Worm (Caenorhabditis elegans) whole organism, L3 larva: ENCODE results near the gene col-69.

Experiments
- R02D3.7 ChIP-seq: fragments of 150-350 bp; optimal IDR thresholded peaks from 2 replicates; lab custom pipeline; 2014; ENCODE audit warnings: missing biosample characterization, missing genetic modification characterization
- ZK546.5 ChIP-seq: sonication (generic microtip); optimal IDR thresholded peaks from 2 replicates; lab custom pipeline; 2017; ENCODE audit warnings: missing biosample characterization, missing genetic modification characterization
- aly-2 ChIP-seq: fragments of 150-350 bp; optimal IDR thresholded peaks from 2 replicates; lab custom pipeline; 2014; ENCODE audit warnings: missing biosample characterization, missing genetic modification characterization
- ama-1 ChIP-seq: fragments of 150-350 bp; optimal IDR thresholded peaks from 2 replicates; lab custom pipeline; 2018
- ceh-16 ChIP-seq: sonication (generic microtip); optimal IDR thresholded peaks from 2 replicates; lab custom pipeline; 2017; ENCODE audit warnings: missing biosample characterization, missing genetic modification characterization
- ceh-82 ChIP-seq: fragments of 150-350 bp; optimal IDR thresholded peaks from 2 replicates; lab custom pipeline; 2014; ENCODE audit warnings: missing biosample characterization, missing genetic modification characterization
- ceh-9 ChIP-seq: sonication (generic microtip); optimal IDR thresholded peaks from 2 replicates; lab custom pipeline; 2018; ENCODE audit warnings: missing biosample characterization, missing genetic modification characterization
- daf-12 ChIP-seq: fragments of 150-350 bp; optimal IDR thresholded peaks from 2 replicates; lab custom pipeline; 2014; ENCODE audit warnings: missing biosample characterization, missing genetic modification reagents, missing genetic modification characterization
- egl-27 ChIP-seq: sonication (generic microtip); optimal IDR thresholded peaks from 4 replicates; lab custom pipeline; 2017; ENCODE audit warnings: missing biosample characterization, missing genetic modification reagents, missing genetic modification characterization
- egl-5 ChIP-seq: fragments of 150-350 bp; optimal IDR thresholded peaks from 2 replicates; lab custom pipeline; 2017; ENCODE audit warnings: missing biosample characterization, missing genetic modification reagents, missing genetic modification characterization, inconsistent platforms
- elt-1 ChIP-seq: fragments of 150-350 bp; optimal IDR thresholded peaks from 2 replicates; lab custom pipeline; 2014; ENCODE audit warnings: missing biosample characterization, missing genetic modification characterization
- elt-2 ChIP-seq: sonication (generic microtip); optimal IDR thresholded peaks from 2 replicates; lab custom pipeline; 2016; ENCODE audit warnings: missing genetic modification reagents, mild to moderate bottlenecking, missing genetic modification characterization, missing compliant biosample characterization
- elt-3 ChIP-seq, 3 experiments: fragments of 150-350 bp in 1 of 3; sonication (generic microtip) in 2 of 3; optimal IDR thresholded peaks; 2 replicates in 2 of 3; 4 replicates in 1 of 3; lab custom pipeline; 2014 to 2017; ENCODE audit warnings: missing biosample characterization in 3 of 3, missing genetic modification characterization in 3 of 3
- eor-1 ChIP-seq, 2 experiments: fragments of 150-350 bp; optimal IDR thresholded peaks; 2 replicates each; lab custom pipeline; 2014 to 2018; ENCODE audit warnings: missing biosample characterization in 2 of 2, missing genetic modification characterization in 2 of 2
- fkh-2 ChIP-seq: fragments of 150-350 bp; optimal IDR thresholded peaks from 2 replicates; lab custom pipeline; 2014; ENCODE audit warnings: missing biosample characterization, missing genetic modification reagents, missing genetic modification characterization
- fos-1 ChIP-seq: fragments of 150-350 bp; optimal IDR thresholded peaks from 2 replicates; lab custom pipeline; 2014; ENCODE audit warnings: missing biosample characterization, missing genetic modification characterization
- hmg-11 ChIP-seq: sonication (generic microtip); optimal IDR thresholded peaks from 2 replicates; lab custom pipeline; 2016; ENCODE audit warnings: missing genetic modification characterization, missing compliant biosample characterization
- jun-1 ChIP-seq: fragments of 150-350 bp; optimal IDR thresholded peaks from 2 replicates; lab custom pipeline; 2014; ENCODE audit warnings: missing biosample characterization, missing genetic modification reagents, missing genetic modification characterization
- lin-15B ChIP-seq: fragments of 150-350 bp; optimal IDR thresholded peaks from 2 replicates; lab custom pipeline; 2014; ENCODE audit warnings: missing biosample characterization, missing genetic modification characterization
- lin-39 ChIP-seq: fragments of 150-350 bp; optimal IDR thresholded peaks from 2 replicates; lab custom pipeline; 2018; ENCODE audit warnings: missing biosample characterization, missing genetic modification reagents, missing genetic modification characterization
- lsy-12 ChIP-seq: sonication (generic microtip); optimal IDR thresholded peaks from 2 replicates; lab custom pipeline; 2016; ENCODE audit warnings: mild to moderate bottlenecking, missing genetic modification characterization, missing compliant biosample characterization
- mdl-1 ChIP-seq: fragments of 150-350 bp; optimal IDR thresholded peaks from 2 replicates; lab custom pipeline; 2014; ENCODE audit warnings: missing biosample characterization, missing genetic modification characterization
- mml-1 ChIP-seq: fragments of 150-350 bp; sonication (generic microtip); optimal IDR thresholded peaks from 3 replicates; lab custom pipeline; 2014; ENCODE audit warnings: missing biosample characterization, missing genetic modification characterization
- nfya-1 ChIP-seq: sonication (generic microtip); optimal IDR thresholded peaks from 2 replicates; lab custom pipeline; 2017; ENCODE audit warnings: missing genetic modification characterization, mild to moderate bottlenecking, missing compliant biosample characterization, antibody characterized with exemption, moderate library complexity; ENCODE audit not compliant: insufficient read depth
- nhr-11 ChIP-seq: fragments of 150-350 bp; optimal IDR thresholded peaks from 2 replicates; lab custom pipeline; 2014; ENCODE audit warnings: missing biosample characterization, missing genetic modification characterization
- nhr-12 ChIP-seq: fragments of 150-350 bp; optimal IDR thresholded peaks from 2 replicates; lab custom pipeline; 2014; ENCODE audit warnings: missing biosample characterization, missing genetic modification characterization
- nhr-23 ChIP-seq: fragments of 150-350 bp; optimal IDR thresholded peaks from 2 replicates; lab custom pipeline; 2014; ENCODE audit warnings: missing biosample characterization, missing genetic modification reagents, missing genetic modification characterization
- nhr-237 ChIP-seq: fragments of 150-350 bp; optimal IDR thresholded peaks from 2 replicates; lab custom pipeline; 2014; ENCODE audit warnings: missing biosample characterization, missing genetic modification characterization
- nhr-25 ChIP-seq: sonication (generic microtip); optimal IDR thresholded peaks from 2 replicates; lab custom pipeline; 2017; ENCODE audit warnings: missing biosample characterization, missing genetic modification characterization
- nhr-28 ChIP-seq: fragments of 150-350 bp; optimal IDR thresholded peaks from 2 replicates; lab custom pipeline; 2014; ENCODE audit warnings: missing biosample characterization, missing genetic modification characterization
- nhr-67 ChIP-seq: fragments of 150-350 bp; optimal IDR thresholded peaks from 2 replicates; lab custom pipeline; 2014; ENCODE audit warnings: missing biosample characterization, missing genetic modification characterization
- nhr-76 ChIP-seq: fragments of 150-350 bp; sonication (generic microtip); optimal IDR thresholded peaks from 5 replicates; lab custom pipeline; 2014; ENCODE audit warnings: missing biosample characterization, missing genetic modification characterization
- nhr-77 ChIP-seq: fragments of 150-350 bp; optimal IDR thresholded peaks from 2 replicates; lab custom pipeline; 2014; ENCODE audit warnings: missing biosample characterization, missing genetic modification characterization
- pha-4 ChIP-seq: fragments of 150-350 bp; optimal IDR thresholded peaks from 2 replicates; lab custom pipeline; 2014; ENCODE audit warnings: missing biosample characterization, missing genetic modification reagents, missing genetic modification characterization
- pqm-1 ChIP-seq: fragments of 150-350 bp; optimal IDR thresholded peaks from 2 replicates; lab custom pipeline; 2017; ENCODE audit warnings: missing biosample characterization, missing genetic modification characterization, inconsistent platforms
- sea-2 ChIP-seq: fragments of 150-350 bp; sonication (generic microtip); optimal IDR thresholded peaks from 4 replicates; lab custom pipeline; 2014; ENCODE audit warnings: missing biosample characterization, missing genetic modification reagents, missing genetic modification characterization
- skn-1 ChIP-seq: fragments of 150-350 bp; optimal IDR thresholded peaks from 2 replicates; lab custom pipeline; 2014; ENCODE audit warnings: missing biosample characterization, missing genetic modification characterization
- snpc-4 ChIP-seq: fragments of 150-350 bp; optimal IDR thresholded peaks from 2 replicates; lab custom pipeline; 2014; ENCODE audit warnings: missing biosample characterization, missing genetic modification characterization
- tbx-2 ChIP-seq: sonication (generic microtip); optimal IDR thresholded peaks from 2 replicates; lab custom pipeline; 2016; ENCODE audit warnings: mild to moderate bottlenecking, missing genetic modification characterization, missing compliant biosample characterization
- unc-39 ChIP-seq: sonication (generic microtip); optimal IDR thresholded peaks from 4 replicates; lab custom pipeline; 2017; ENCODE audit warnings: missing biosample characterization, missing genetic modification characterization
- unc-62 ChIP-seq: fragments of 150-350 bp; sonication (generic microtip); optimal IDR thresholded peaks from 4 replicates; lab custom pipeline; 2014; ENCODE audit warnings: missing biosample characterization, missing genetic modification reagents, missing genetic modification characterization
- zag-1 ChIP-seq: fragments of 150-350 bp; optimal IDR thresholded peaks from 2 replicates; lab custom pipeline; 2014; ENCODE audit warnings: missing biosample characterization, missing genetic modification characterization
- ztf-11 ChIP-seq: fragments of 150-350 bp; optimal IDR thresholded peaks from 2 replicates; lab custom pipeline; 2014; ENCODE audit warnings: missing biosample characterization, missing genetic modification characterization
- ztf-4 ChIP-seq: fragments of 150-350 bp; optimal IDR thresholded peaks from 2 replicates; lab custom pipeline; 2014; ENCODE audit warnings: missing biosample characterization, missing genetic modification characterization

col-69 gene

DNA sequence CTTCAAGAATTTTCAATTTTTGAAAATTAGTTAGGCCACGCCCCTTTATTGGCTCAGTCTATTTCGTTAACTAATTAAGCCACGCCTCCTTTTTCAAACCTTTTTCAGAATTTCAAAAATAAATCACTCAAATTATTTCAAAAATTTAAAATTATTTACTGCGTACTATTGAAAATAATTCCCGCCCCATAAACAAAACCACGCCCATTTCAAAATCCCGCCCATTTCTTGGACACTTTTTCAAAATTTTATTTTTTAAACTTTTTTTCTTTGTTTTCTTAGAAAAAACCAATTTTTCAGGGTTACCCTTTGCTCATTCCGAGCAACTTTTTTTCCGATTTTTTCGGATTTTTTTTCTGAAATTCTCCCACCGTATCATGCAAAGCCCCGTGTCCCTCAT lies 41.5 kb downstream of the col-69 start, which contains the start of gene B0432.14:
B0432.14 (plus strand) TSS at position 301 of the 400 bp plus-strand sequence.
- TF ChIP-seq R02D3.7 (tag; lab: Kevin White, UChicago): no peak
- no peak for TF ChIP-seq pha-4
- no peak for TF ChIP-seq lin-39
- TF ChIP-seq nhr-237 (tag; lab: Kevin White, UChicago): no peak
- TF ChIP-seq elt-1: no peak
- no peak for TF ChIP-seq nhr-25 (tag; lab: Kevin White, UChicago)
- TF ChIP-seq nhr-23 (tag; lab: Kevin White, UChicago): no peak

DNA sequence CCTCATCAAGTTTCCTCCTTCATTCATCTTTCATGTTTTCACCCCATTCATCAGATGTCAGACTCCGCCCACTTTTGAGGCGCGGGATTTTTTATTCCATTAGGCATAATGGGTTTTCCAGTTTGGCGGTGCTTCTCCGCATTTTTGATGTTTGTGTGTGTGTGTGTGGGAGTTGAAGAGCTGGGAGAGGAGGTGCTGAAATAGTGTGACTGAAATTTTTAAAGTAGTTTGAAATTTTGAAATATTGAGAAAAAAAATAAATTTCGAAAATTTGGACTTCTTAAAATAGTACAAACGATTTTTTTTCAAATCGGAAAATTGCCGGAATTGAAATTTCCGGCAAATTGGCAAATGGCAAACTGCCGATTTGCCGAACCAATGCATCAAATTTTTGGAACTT lies 42.0 kb downstream of the col-69 start, which contains the start of gene scc-2:
scc-2 (minus strand) TSS at position 101 of the 400 bp plus-strand sequence.
- TF ChIP-seq mdl-1 (no peak), pqm-1 (tag; lab: Kevin White, UChicago) (no peak), hmg-11 (tag; lab: Kevin White, UChicago) (no peak), daf-12 (no peak), nhr-12 (tag; lab: Kevin White, UChicago) (no peak), egl-27 (tag; lab: Kevin White, UChicago) (no peak), mml-1 (no peak), ceh-82 (tag; lab: Kevin White, UChicago) (no peak), nfya-1 (no peak), jun-1 (tag; lab: Kevin White, UChicago) (no peak), nhr-77 (tag; lab: Kevin White, UChicago) (no peak), nhr-28 (tag; lab: Kevin White, UChicago) (no peak), ceh-9 (tag; lab: Kevin White, UChicago) (no peak), pha-4 (no peak), lin-15B (tag; lab: Kevin White, UChicago) (no peak), unc-62 (GFP tag; lab: Kevin White, UChicago) (no peak)

DNA sequence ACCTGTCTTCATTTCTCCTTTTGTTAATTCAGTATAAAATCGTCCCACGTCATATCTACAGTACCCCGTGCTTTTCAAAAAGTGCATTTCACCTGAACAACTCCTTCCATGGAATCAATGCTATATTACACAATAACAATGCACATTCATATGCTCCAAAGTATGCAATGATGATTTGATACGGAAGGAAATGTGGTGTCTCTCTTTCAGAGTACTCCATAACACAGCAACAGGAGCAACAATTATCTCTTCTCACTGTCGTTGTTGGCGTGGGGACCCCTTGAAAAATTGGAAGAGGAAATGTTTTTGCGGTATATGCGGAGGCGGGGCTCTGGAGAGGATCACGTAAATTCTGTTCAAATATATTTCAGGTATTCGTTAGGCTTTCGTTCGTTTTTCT lies 48.0 kb downstream of the col-69 start, which contains the start of gene cat-2:
cat-2 (plus strand) TSS at position 301 of the 400 bp plus-strand sequence.
- peak; percentile 29 for TF ChIP-seq lin-39
- TF ChIP-seq egl-5: no peak
- TF ChIP-seq nhr-77 (tag; lab: Kevin White, UChicago): no peak
- no peak for TF ChIP-seq jun-1 (tag; lab: Kevin White, UChicago)
- no peak for TF ChIP-seq R02D3.7 (tag; lab: Kevin White, UChicago)
- no peak for TF ChIP-seq nhr-23 (tag; lab: Kevin White, UChicago)
- TF ChIP-seq fkh-2 (tag; lab: Kevin White, UChicago): no peak
- TF ChIP-seq hmg-11 (tag; lab: Kevin White, UChicago): no peak

DNA sequence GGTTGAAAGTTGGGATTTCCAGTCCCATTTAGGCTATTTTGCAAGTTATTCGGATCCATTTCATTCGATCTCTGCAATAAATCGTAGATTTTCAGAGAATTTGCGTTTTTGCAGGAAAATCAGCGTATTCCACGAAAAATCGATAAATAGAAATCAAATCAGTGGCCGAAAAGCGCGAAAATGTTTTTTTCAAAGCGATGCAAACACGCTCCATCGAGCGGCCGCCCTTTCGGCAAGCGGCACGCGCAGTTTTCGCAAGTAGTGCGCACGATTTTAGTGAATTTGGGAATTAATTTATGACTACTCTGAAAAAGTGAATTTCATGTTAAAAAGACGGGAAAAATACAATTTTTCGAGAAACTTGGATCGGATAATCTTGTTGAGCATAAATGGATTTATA lies 50.4 kb downstream of the col-69 start:
- TF ChIP-seq eor-1 (tag; optimal IDR thresholded peaks at IDR 0.05; lab: Kevin White, UChicago) (no peak), lin-39 (peak; percentile 93), zag-1 (tag; lab: Kevin White, UChicago) (peak; percentile 19), R02D3.7 (tag; lab: Kevin White, UChicago) (peak; percentile 92), nhr-25 (tag; lab: Kevin White, UChicago) (peak; percentile 91), elt-2 (tag; lab: Kevin White, UChicago) (peak; percentile 78), elt-1 (peak; percentile 62), egl-27 (tag; lab: Kevin White, UChicago) (peak; percentile 57), nhr-76 (peak; percentile 81), ztf-4 (tag; lab: Kevin White, UChicago) (no peak), snpc-4 (tag; lab: Kevin White, UChicago) (peak; percentile 95), hmg-11 (tag; lab: Kevin White, UChicago) (peak; percentile 97), fkh-2 (tag; lab: Kevin White, UChicago) (no peak), tbx-2 (tag; lab: Kevin White, UChicago) (peak; percentile 88), nhr-28 (tag; lab: Kevin White, UChicago) (no peak), daf-12 (no peak), ceh-16 (peak; percentile 5), jun-1 (tag; lab: Kevin White, UChicago) (peak; percentile 84), unc-62 (GFP tag; lab: Kevin White, UChicago) (peak; percentile 30), ceh-9 (tag; lab: Kevin White, UChicago) (no peak), elt-3 (tag; optimal IDR thresholded peaks at IDR 0.05; lab: Kevin White, UChicago) (peak in 1 of 3 experiments; percentile 43), ztf-11 (tag; lab: Kevin White, UChicago) (no peak), fos-1 (no peak), egl-5 (peak; percentile 94), nhr-67 (tag; lab: Kevin White, UChicago) (no peak), pqm-1 (tag; lab: Kevin White, UChicago) (peak; percentile 99), nhr-12 (tag; lab: Kevin White, UChicago) (no peak), pha-4 (peak; percentile 97), nhr-77 (tag; lab: Kevin White, UChicago) (peak; percentile 87), nhr-11 (peak; percentile 54), mml-1 (no peak), sea-2 (GFP tag; lab: Kevin White, UChicago) (no peak), ZK546.5 (tag; lab: Kevin White, UChicago) (no peak), ceh-82 (tag; lab: Kevin White, UChicago) (peak; percentile 92), aly-2 (tag; lab: Kevin White, UChicago) (peak; percentile 59), skn-1 (peak; percentile 90), ama-1 (lab: Kevin White, UChicago) (peak; percentile 63), unc-39 (tag; lab: Kevin White, UChicago) (no peak), lsy-12 (tag; lab: Kevin White, UChicago) (peak; percentile 85), lin-15B (tag; lab: Kevin White, UChicago) (peak; percentile 98), nhr-23 (tag; lab: Kevin White, UChicago) (peak; percentile 93)
